Worm (Caenorhabditis elegans) whole organism, early embryonic: ENCODE results near the gene W10G11.1.

Experiments
- B0310.2 ChIP-seq: sonication (generic microtip); optimal IDR thresholded peaks from 2 replicates; lab custom pipeline; 2016; ENCODE audit warnings: mild to moderate bottlenecking, missing genetic modification characterization, missing compliant biosample characterization
- F13C5.2 ChIP-seq: sonication (generic microtip); optimal IDR thresholded peaks from 2 replicates; lab custom pipeline; 2017; ENCODE audit warnings: mild to moderate bottlenecking, missing genetic modification characterization, inconsistent platforms, missing compliant biosample characterization
- aly-1 ChIP-seq: sonication (generic microtip); optimal IDR thresholded peaks from 2 replicates; lab custom pipeline; 2016; ENCODE audit warnings: missing genetic modification characterization, missing compliant biosample characterization
- ama-1 ChIP-seq: fragments of 150-350 bp; optimal IDR thresholded peaks from 2 replicates; lab custom pipeline; 2014
- ceh-13 ChIP-seq: fragments of 200-800 bp; sonication (Bioruptor generic); optimal IDR thresholded peaks from 2 replicates; lab custom pipeline; 2018; ENCODE audit warnings: mild to moderate bottlenecking, missing genetic modification characterization, missing compliant biosample characterization
- ceh-36 ChIP-seq: sonication (generic microtip); optimal IDR thresholded peaks from 2 replicates; lab custom pipeline; 2016; ENCODE audit warnings: missing genetic modification characterization, inconsistent platforms, missing compliant biosample characterization
- ets-7 ChIP-seq: sonication (generic microtip); optimal IDR thresholded peaks from 2 replicates; lab custom pipeline; 2016; ENCODE audit warnings: missing genotype, missing genetic modification characterization, missing compliant biosample characterization
- flt-1 ChIP-seq: fragments of 200-800 bp; sonication (Bioruptor generic); IDR thresholded peaks from 2 replicates; pipeline ENCODE4 v1.3.6; 2022; ENCODE audit warnings: missing genetic modification characterization, missing compliant biosample characterization
- hmbx-1 ChIP-seq: sonication (generic microtip); optimal IDR thresholded peaks from 2 replicates; lab custom pipeline; 2016; ENCODE audit warnings: mild to moderate bottlenecking, missing genetic modification characterization, missing compliant biosample characterization
- hmg-4 ChIP-seq: fragments of 200-800 bp; sonication (Bioruptor generic); optimal IDR thresholded peaks from 2 replicates; lab custom pipeline; 2018; ENCODE audit warnings: mild to moderate bottlenecking, missing genetic modification characterization, missing compliant biosample characterization
- hnd-1 ChIP-seq: sonication (generic microtip); optimal IDR thresholded peaks from 2 replicates; lab custom pipeline; 2016; ENCODE audit warnings: missing genetic modification characterization, missing compliant biosample characterization
- pes-1 ChIP-seq: fragments of 200-800 bp; sonication (Bioruptor generic); IDR thresholded peaks from 2 replicates; pipeline ENCODE4 v1.3.6; 2022; ENCODE audit warnings: missing genetic modification reagents, missing genetic modification characterization, missing compliant biosample characterization
- scrt-1 ChIP-seq: fragments of 200-800 bp; sonication (Bioruptor generic); IDR thresholded peaks from 2 replicates; pipeline ENCODE4 v1.3.6; 2022; ENCODE audit warnings: missing genetic modification characterization, missing compliant biosample characterization
- sea-1 ChIP-seq: fragments of 200-800 bp; sonication (Bioruptor generic); conservative IDR thresholded peaks from 2 replicates; pipeline ENCODE4 v1.3.6; 2022; ENCODE audit warnings: missing genetic modification characterization, missing compliant biosample characterization
- tbx-11 ChIP-seq: fragments of 200-800 bp; sonication (Bioruptor generic); IDR thresholded peaks from 2 replicates; pipeline ENCODE4 v1.3.6; 2022; ENCODE audit warnings: missing genetic modification characterization, missing compliant biosample characterization
- tbx-37 ChIP-seq: fragments of 200-800 bp; sonication (Bioruptor generic); conservative IDR thresholded peaks from 2 replicates; pipeline ENCODE4 v1.3.6; 2022; ENCODE audit warnings: missing genetic modification reagents, missing genetic modification characterization, missing compliant biosample characterization
- tra-4 ChIP-seq: sonication (generic microtip); optimal IDR thresholded peaks from 2 replicates; lab custom pipeline; 2017; ENCODE audit warnings: missing genetic modification characterization, missing compliant biosample characterization

W10G11.1 gene

ce11 chrII:3560592-3560991 is at the start of gene W10G11.1:
Gene W10G11.1 (minus strand): TSS chrII:3560692.
- no peak for TF ChIP-seq ets-7 (tag; lab: Kevin White, UChicago)
- no peak for TF ChIP-seq hmg-4 (GFP tag; lab: Kevin White, UChicago)
- no peak for TF ChIP-seq flt-1
- TF ChIP-seq aly-1 (tag; lab: Kevin White, UChicago) = no peak
- TF ChIP-seq hnd-1 (tag; lab: Kevin White, UChicago) = no peak
- TF ChIP-seq tbx-37 (GFP tag; lab: Robert Waterston, UW) = no peak
- TF ChIP-seq pes-1 = no peak
- no peak for TF ChIP-seq ceh-36 (tag; lab: Kevin White, UChicago)
- TF ChIP-seq scrt-1 (GFP tag; lab: Robert Waterston, UW) = no peak
- TF ChIP-seq tra-4 (tag; lab: Kevin White, UChicago) = no peak
- TF ChIP-seq tbx-11 = no peak
- TF ChIP-seq ama-1 (lab: Kevin White, UChicago) = no peak
- TF ChIP-seq B0310.2 = no peak
- TF ChIP-seq sea-1 (GFP tag; lab: Robert Waterston, UW) = no peak
- no peak for TF ChIP-seq hmbx-1
- no peak for TF ChIP-seq F13C5.2 (tag; lab: Kevin White, UChicago)
- no peak for TF ChIP-seq ceh-13 (GFP tag; lab: Kevin White, UChicago)

- TF ChIP-seq ets-7 (tag; lab: Kevin White, UChicago) (no peak), hnd-1 (tag; lab: Kevin White, UChicago) (no peak), pes-1 (no peak), flt-1 (no peak), tra-4 (tag; lab: Kevin White, UChicago) (no peak), hmbx-1 (no peak), B0310.2 (no peak), ama-1 (lab: Kevin White, UChicago) (no peak), scrt-1 (GFP tag; lab: Robert Waterston, UW) (no peak), F13C5.2 (tag; lab: Kevin White, UChicago) (no peak), hmg-4 (GFP tag; lab: Kevin White, UChicago) (no peak), tbx-11 (no peak), aly-1 (tag; lab: Kevin White, UChicago) (no peak), sea-1 (GFP tag; lab: Robert Waterston, UW) (no peak), ceh-13 (GFP tag; lab: Kevin White, UChicago) (no peak)
These were observed 49.3 kb upstream of the W10G11.1 start, which contains the start of gene Y49F6A.5 for ce11 chrII:3609764-3610163. Gene Y49F6A.5 (minus strand): TSS chrII:3609864.

DNA sequence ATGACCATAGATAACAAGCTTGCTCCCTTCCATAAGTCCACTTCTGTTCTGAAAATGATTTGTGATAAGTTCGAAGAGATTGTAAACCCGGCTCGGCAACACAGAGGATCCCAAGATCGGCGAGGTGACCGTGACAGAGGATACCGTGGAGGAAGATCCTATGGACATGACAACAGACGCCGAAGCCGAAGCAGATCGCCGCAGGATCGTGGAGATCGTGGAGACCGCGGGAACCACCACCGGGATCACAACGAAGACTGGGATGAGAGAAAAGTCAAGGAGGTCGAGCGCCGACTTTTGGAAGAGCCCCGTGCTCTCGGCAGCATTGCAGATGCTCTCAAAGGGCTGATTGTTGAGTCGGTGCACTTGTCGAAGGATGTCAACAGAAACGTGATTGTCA is 44.1 kb upstream of the W10G11.1 start:
- TF ChIP-seq flt-1 (no peak), ceh-13 (GFP tag; lab: Kevin White, UChicago) (no peak)

ce11 chrII:3598721-3599120 is 38.2 kb upstream of the W10G11.1 start, which contains the start of gene Y49F6A.11:
Gene Y49F6A.11 (minus strand): TSS chrII:3598821.
- no peak for TF ChIP-seq hmg-4 (GFP tag; lab: Kevin White, UChicago)
- no peak for TF ChIP-seq B0310.2
- TF ChIP-seq tbx-37 (GFP tag; lab: Robert Waterston, UW) = no peak
- no peak for TF ChIP-seq ama-1 (lab: Kevin White, UChicago)

DNA sequence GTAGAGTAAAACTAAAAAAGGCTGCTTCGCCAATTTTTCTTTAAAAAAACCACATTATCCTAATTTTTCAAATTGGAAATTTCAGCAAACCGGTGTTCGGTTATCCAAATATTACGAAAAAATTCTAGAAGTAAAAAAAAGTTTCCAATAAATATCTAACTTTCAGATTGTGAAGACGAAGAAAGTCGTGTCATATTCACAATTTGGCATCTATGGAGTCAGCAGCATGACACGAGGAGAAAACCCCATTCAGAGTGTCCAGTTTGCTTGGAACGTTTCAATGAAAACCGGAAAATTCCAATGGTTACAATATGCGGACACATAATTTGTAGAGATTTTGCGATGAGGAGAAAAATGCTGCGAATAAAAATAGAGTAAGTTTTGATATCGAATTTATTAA is 34.8 kb upstream of the W10G11.1 start, which contains the start of gene Y49F6A.12:
Gene Y49F6A.12 (plus strand): TSS at position 301 of the 400 bp plus-strand sequence.
- TF ChIP-seq tra-4 (tag; lab: Kevin White, UChicago) (no peak), pes-1 (no peak), ceh-36 (tag; lab: Kevin White, UChicago) (no peak), hmg-4 (GFP tag; lab: Kevin White, UChicago) (no peak), scrt-1 (GFP tag; lab: Robert Waterston, UW) (no peak), ets-7 (tag; lab: Kevin White, UChicago) (no peak), tbx-11 (no peak), hnd-1 (tag; lab: Kevin White, UChicago) (no peak), hmbx-1 (no peak), sea-1 (GFP tag; lab: Robert Waterston, UW) (no peak), aly-1 (tag; lab: Kevin White, UChicago) (no peak), F13C5.2 (tag; lab: Kevin White, UChicago) (no peak), tbx-37 (GFP tag; lab: Robert Waterston, UW) (no peak), ceh-13 (GFP tag; lab: Kevin White, UChicago) (no peak)

- no peak for TF ChIP-seq aly-1 (tag; lab: Kevin White, UChicago)
- TF ChIP-seq hnd-1 (tag; lab: Kevin White, UChicago) = no peak
- TF ChIP-seq pes-1 = no peak
- no peak for TF ChIP-seq B0310.2
- TF ChIP-seq sea-1 (GFP tag; lab: Robert Waterston, UW) = no peak
- TF ChIP-seq F13C5.2 (tag; lab: Kevin White, UChicago) = no peak
These were observed 22.9 kb upstream of the W10G11.1 start, which contains the start of gene srh-60 for ce11 chrII:3583402-3583801. Gene srh-60 (plus strand): TSS chrII:3583702.

- TF ChIP-seq ceh-36 (tag; lab: Kevin White, UChicago) (no peak), tra-4 (tag; lab: Kevin White, UChicago) (no peak), ets-7 (tag; lab: Kevin White, UChicago) (no peak), scrt-1 (GFP tag; lab: Robert Waterston, UW) (no peak), ama-1 (lab: Kevin White, UChicago) (no peak), pes-1 (no peak), hmg-4 (GFP tag; lab: Kevin White, UChicago) (no peak), B0310.2 (no peak)
These were observed 21.3 kb upstream of the W10G11.1 start, which contains the start of gene srh-59 for ce11 chrII:3581752-3582151. Gene srh-59 (plus strand): TSS chrII:3582052.

DNA sequence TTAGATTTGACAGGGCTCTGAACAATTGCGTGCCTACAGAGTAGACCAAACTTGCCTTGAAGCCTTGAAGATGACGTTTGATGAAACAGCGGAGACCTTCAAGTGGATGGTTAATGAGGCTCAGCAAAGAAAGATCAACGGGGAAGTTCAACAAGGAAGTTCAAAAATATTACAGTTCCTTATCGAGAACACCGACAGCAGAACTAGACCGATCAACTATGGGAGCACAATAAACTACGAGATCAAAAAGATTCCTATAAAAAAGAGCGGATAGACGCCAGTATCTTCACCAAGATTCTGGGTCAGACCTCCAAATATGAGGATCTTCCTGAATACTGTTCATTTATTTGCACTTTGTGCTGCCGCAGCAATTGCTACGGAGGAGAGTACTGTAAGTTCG is 19.3 kb upstream of the W10G11.1 start, which contains the start of gene clec-134:
Gene clec-134 (plus strand): TSS at position 301 of the 400 bp plus-strand sequence.
- TF ChIP-seq sea-1 (GFP tag; lab: Robert Waterston, UW) (no peak), ets-7 (tag; lab: Kevin White, UChicago) (no peak), pes-1 (no peak), ceh-36 (tag; lab: Kevin White, UChicago) (no peak), scrt-1 (GFP tag; lab: Robert Waterston, UW) (no peak), ama-1 (lab: Kevin White, UChicago) (no peak), hmg-4 (GFP tag; lab: Kevin White, UChicago) (no peak), tra-4 (tag; lab: Kevin White, UChicago) (no peak), F13C5.2 (tag; lab: Kevin White, UChicago) (no peak), hmbx-1 (no peak), hnd-1 (tag; lab: Kevin White, UChicago) (no peak), tbx-37 (GFP tag; lab: Robert Waterston, UW) (no peak), tbx-11 (no peak), B0310.2 (no peak), ceh-13 (GFP tag; lab: Kevin White, UChicago) (no peak), flt-1 (no peak), aly-1 (tag; lab: Kevin White, UChicago) (no peak)
